Worm (Caenorhabditis elegans) whole organism, midembryonic: ENCODE data around the gene srw-48.

Source experiments
- T22C8.4 ChIP-seq: fragments of 200-800 bp; sonication (Bioruptor generic); IDR thresholded peaks from 2 replicates; pipeline ENCODE4 v1.3.6; 2022; ENCODE audit warnings: missing genetic modification characterization, missing compliant biosample characterization
- ref-1 ChIP-seq: fragments of 200-800 bp; sonication (Bioruptor generic); conservative IDR thresholded peaks from 2 replicates; pipeline ENCODE4 v1.3.6; 2022; ENCODE audit warnings: missing genetic modification reagents, missing genetic modification characterization, missing compliant biosample characterization

- TF ChIP-seq ref-1 (GFP tag; lab: Robert Waterston, UW) (no peak), T22C8.4 (GFP tag; lab: Robert Waterston, UW) (no peak)
These were observed 50.1 kb downstream of the srw-48 start, which contains the start of gene srh-138 for ce11 chrV:16470916-16471315.
